Comparison of ENCODE assay signal across 3 worm cellular contexts in the genomic region with DNA sequence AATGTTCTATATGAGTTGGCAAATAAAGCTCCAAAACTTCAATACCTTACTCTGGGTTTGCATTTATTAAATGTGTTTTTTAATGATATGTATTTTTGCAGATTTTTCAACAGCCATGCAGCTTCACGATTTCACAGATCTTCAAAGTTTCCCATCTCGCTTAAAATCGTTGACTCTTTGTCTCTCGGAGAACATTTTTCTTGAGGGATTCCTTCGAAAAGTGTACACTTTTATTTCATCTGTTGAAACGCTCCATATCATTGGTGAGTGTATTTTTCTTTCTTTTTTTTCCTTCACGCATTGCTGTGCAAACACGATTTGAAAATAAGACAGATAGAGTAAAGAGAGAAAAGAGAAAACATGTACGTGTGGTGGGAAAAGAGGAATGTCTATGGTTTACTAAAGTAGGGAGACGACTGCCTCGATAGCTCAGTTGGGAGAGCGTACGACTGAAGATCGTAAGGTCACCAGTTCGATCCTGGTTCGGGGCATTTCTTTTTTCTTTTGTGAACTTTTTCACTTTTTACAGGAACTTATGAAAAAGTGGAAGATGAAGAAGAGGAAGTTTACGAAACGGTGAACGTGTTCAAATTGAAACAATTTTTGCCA.
TF ChIP-seq lines count a peak whose summit lies in the region.

No protein-coding gene starts in this region.

TF ChIP-seq in whole organism, L1 larva, 84 proteins besides CTCF, POLR2A, EP300 and RAD21 (continued from another document and continues in another):
- TF ChIP-seq Y116A8C.19 (tag; optimal IDR thresholded peaks at IDR 0.05; lab: Kevin White, UChicago; ENCODE audit: borderline replicate concordance) (no peak), ceh-90 (tag; optimal IDR thresholded peaks at IDR 0.05; lab: Kevin White, UChicago) (no peak), elt-3 (tag; optimal IDR thresholded peaks at IDR 0.05; lab: Kevin White, UChicago) (peak in 1 of 6 experiments; percentile 74), snpc-4 (tag; optimal IDR thresholded peaks at IDR 0.05; lab: Kevin White, UChicago) (peak; percentile 36), ceh-8 (GFP tag; optimal IDR thresholded peaks at IDR 0.05; lab: Kevin White, UChicago) (no peak), fkh-10 (GFP tag; optimal IDR thresholded peaks at IDR 0.05; lab: Kevin White, UChicago) (peak; percentile 25), tbx-2 (tag; optimal IDR thresholded peaks at IDR 0.05; lab: Kevin White, UChicago) (peak; percentile 67), blmp-1 (tag; optimal IDR thresholded peaks at IDR 0.05; lab: Kevin White, UChicago) (peak; percentile 20), ets-5 (GFP tag; IDR thresholded peaks at IDR 0.05; lab: Robert Waterston, UW) (no peak), snu-23 (GFP tag; optimal IDR thresholded peaks at IDR 0.05; lab: Kevin White, UChicago) (peak; percentile 85), unc-130 (tag; optimal IDR thresholded peaks at IDR 0.05; lab: Kevin White, UChicago) (peak; percentile 13), grh-1 (GFP tag; IDR thresholded peaks at IDR 0.05; lab: Robert Waterston, UW) (0 out of 2 replicates have a peak, but pooled peaks have one; percentile 19), lin-39 (tag; optimal IDR thresholded peaks at IDR 0.05; lab: Kevin White, UChicago) (no peak), nhr-20 (tag; optimal IDR thresholded peaks at IDR 0.05; lab: Kevin White, UChicago) (peak; percentile 71), nhr-85 (tag; lab: Kevin White, UChicago) (peak; percentile 77), nhr-71 (tag; optimal IDR thresholded peaks at IDR 0.05; lab: Kevin White, UChicago) (peak; percentile 77), unc-86 (tag; optimal IDR thresholded peaks at IDR 0.05; lab: Kevin White, UChicago) (peak; percentile 43), nhr-28 (tag; optimal IDR thresholded peaks at IDR 0.05; lab: Kevin White, UChicago) (no peak), pax-3 (tag; optimal IDR thresholded peaks at IDR 0.05; lab: Kevin White, UChicago) (no peak), tlp-1 (tag; optimal IDR thresholded peaks at IDR 0.05; lab: Kevin White, UChicago) (no peak), nhr-47 (tag; optimal IDR thresholded peaks at IDR 0.05; lab: Kevin White, UChicago) (peak; percentile 77), nhr-12 (tag; optimal IDR thresholded peaks at IDR 0.05; lab: Kevin White, UChicago) (no peak), lsy-2 (tag; optimal IDR thresholded peaks at IDR 0.05; lab: Kevin White, UChicago) (peak; percentile 33 to 67), hlh-4 (tag; optimal IDR thresholded peaks at IDR 0.05; lab: Kevin White, UChicago) (no peak), ceh-63 (GFP tag; optimal IDR thresholded peaks at IDR 0.05; lab: Kevin White, UChicago) (no peak), vab-15 (tag; optimal IDR thresholded peaks at IDR 0.05; lab: Kevin White, UChicago) (no peak), pqm-1 (tag; optimal IDR thresholded peaks at IDR 0.05; lab: Kevin White, UChicago) (no peak), sox-4 (tag; optimal IDR thresholded peaks at IDR 0.05; lab: Kevin White, UChicago) (no peak), nhr-76 (tag; optimal IDR thresholded peaks at IDR 0.05; lab: Kevin White, UChicago) (no peak), sup-37 (GFP tag; optimal IDR thresholded peaks at IDR 0.05; lab: Kevin White, UChicago) (peak; percentile 25), nhr-237 (tag; optimal IDR thresholded peaks at IDR 0.05; lab: Kevin White, UChicago) (no peak), nhr-19 (GFP tag; conservative IDR thresholded peaks at IDR 0.05; lab: Robert Waterston, UW) (peak; percentile 76), C04F5.9 (tag; optimal IDR thresholded peaks at IDR 0.05; lab: Kevin White, UChicago) (no peak), fkh-4 (tag; optimal IDR thresholded peaks at IDR 0.05; lab: Kevin White, UChicago; ENCODE audit: borderline replicate concordance) (no peak), nhr-77 (tag; optimal IDR thresholded peaks at IDR 0.05; lab: Kevin White, UChicago) (peak; percentile 60), lin-35 (GFP tag; optimal IDR thresholded peaks at IDR 0.05; lab: Kevin White, UChicago) (peak; percentile 19 to 68), aha-1 (tag; optimal IDR thresholded peaks at IDR 0.05; lab: Kevin White, UChicago) (no peak), isw-1 (GFP tag; IDR thresholded peaks at IDR 0.05; lab: Robert Waterston, UW) (no peak), F16B12.6 (tag; optimal IDR thresholded peaks at IDR 0.05; lab: Kevin White, UChicago) (no peak), ztf-4 (tag; optimal IDR thresholded peaks at IDR 0.05; lab: Kevin White, UChicago) (peak; percentile 9), xbp-1 (tag; optimal IDR thresholded peaks at IDR 0.05; lab: Kevin White, UChicago) (peak; percentile 83), zip-4 (GFP tag; optimal IDR thresholded peaks at IDR 0.05; lab: Kevin White, UChicago) (peak; percentile 34)

TF ChIP-seq in whole organism, L3 larva, 47 proteins besides CTCF, POLR2A, EP300 and RAD21 (continued from another document):
- TF ChIP-seq nhr-25 (tag; optimal IDR thresholded peaks at IDR 0.05; lab: Kevin White, UChicago) (no peak), lsy-12 (tag; optimal IDR thresholded peaks at IDR 0.05; lab: Kevin White, UChicago) (peak; percentile 18), eor-1 (tag; optimal IDR thresholded peaks at IDR 0.05; lab: Kevin White, UChicago) (peak in 1 of 2 experiments; percentile 64), fkh-2 (tag; optimal IDR thresholded peaks at IDR 0.05; lab: Kevin White, UChicago) (no peak), unc-62 (GFP tag; optimal IDR thresholded peaks at IDR 0.05; lab: Kevin White, UChicago) (peak; percentile 16), elt-1 (tag; optimal IDR thresholded peaks at IDR 0.05; lab: Kevin White, UChicago) (no peak)

TF ChIP-seq in whole organism, young adult, 124 proteins besides CTCF, POLR2A, EP300 and RAD21 (continued from another document and continues in another):
- TF ChIP-seq F49E8.2 (tag; optimal IDR thresholded peaks at IDR 0.05; lab: Kevin White, UChicago; ENCODE audit: insufficient read depth) (no peak), aptf-3 (GFP tag; IDR thresholded peaks at IDR 0.05; lab: Robert Waterston, UW) (peak; percentile 88; the same call in 1 of the 2 replicates), snpc-3.4 (tag; optimal IDR thresholded peaks at IDR 0.05; lab: Kevin White, UChicago) (peak; percentile 87), zfh-2 (GFP tag; conservative IDR thresholded peaks at IDR 0.05; lab: Robert Waterston, UW) (no peak), chd-7 (tag; optimal IDR thresholded peaks at IDR 0.05; lab: Kevin White, UChicago) (peak; percentile 84), F22D6.2 (tag; optimal IDR thresholded peaks at IDR 0.05; lab: Kevin White, UChicago) (peak; percentile 16), dpl-1 (GFP tag; optimal IDR thresholded peaks at IDR 0.05; lab: Kevin White, UChicago) (no peak), B0336.3 (GFP tag; IDR thresholded peaks at IDR 0.05; lab: Robert Waterston, UW) (no peak), C06A6.2 (GFP tag; conservative IDR thresholded peaks at IDR 0.05; lab: Robert Waterston, UW) (no peak), nhr-90 (tag; optimal IDR thresholded peaks at IDR 0.05; lab: Kevin White, UChicago) (peak; percentile 87), ztf-25 (GFP tag; IDR thresholded peaks at IDR 0.05; lab: Robert Waterston, UW) (peak; percentile 91), Y79H2A.3 (GFP tag; conservative IDR thresholded peaks at IDR 0.05; lab: Robert Waterston, UW) (no peak), lin-35 (GFP tag; optimal IDR thresholded peaks at IDR 0.05; lab: Kevin White, UChicago) (peak in 2 of 3 experiments; percentile 12 to 75), F57A8.1 (GFP tag; optimal IDR thresholded peaks at IDR 0.05; lab: Kevin White, UChicago) (peak; percentile 62), nhr-120 (GFP tag; IDR thresholded peaks at IDR 0.05; lab: Robert Waterston, UW) (0 out of 2 replicates have a peak, but pooled peaks have one; percentile 52), nhr-80 (tag; optimal IDR thresholded peaks at IDR 0.05; lab: Kevin White, UChicago) (peak; percentile 32), lir-1 (GFP tag; conservative IDR thresholded peaks at IDR 0.05; lab: Robert Waterston, UW) (peak; percentile 43; the same call in 1 of the 2 replicates), F55B11.4 (tag; optimal IDR thresholded peaks at IDR 0.05; lab: Kevin White, UChicago; ENCODE audit: borderline replicate concordance, insufficient read depth) (no peak), fkh-3 (tag; optimal IDR thresholded peaks at IDR 0.05; lab: Kevin White, UChicago) (peak; percentile 73), hsf-1 (GFP tag; IDR thresholded peaks at IDR 0.05; lab: Robert Waterston, UW) (peak; percentile 47; the same call in 1 of the 2 replicates), nfya-1 (tag; optimal IDR thresholded peaks at IDR 0.05; lab: Kevin White, UChicago; ENCODE audit: borderline replicate concordance, insufficient read depth) (no peak), mes-4 (tag; optimal IDR thresholded peaks at IDR 0.05; lab: Kevin White, UChicago) (peak; percentile 65), cebp-1 (GFP tag; IDR thresholded peaks at IDR 0.05; lab: Robert Waterston, UW) (peak; percentile 68), cebp-1 (tag; optimal IDR thresholded peaks at IDR 0.05; lab: Kevin White, UChicago) (no peak), hmg-1.2 (GFP tag; IDR thresholded peaks at IDR 0.05; lab: Robert Waterston, UW) (peak; percentile 85), tbx-9 (tag; optimal IDR thresholded peaks at IDR 0.05; lab: Kevin White, UChicago; ENCODE audit: borderline replicate concordance) (no peak), ceh-100 (GFP tag; IDR thresholded peaks at IDR 0.05; lab: Robert Waterston, UW) (peak; percentile 65; the same call in 1 of the 2 replicates), lag-1 (GFP tag; IDR thresholded peaks at IDR 0.05; lab: Robert Waterston, UW) (no peak), B0035.1 (tag; optimal IDR thresholded peaks at IDR 0.05; lab: Kevin White, UChicago) (peak; percentile 73), atf-7 (tag; optimal IDR thresholded peaks at IDR 0.05; lab: Kevin White, UChicago) (peak; percentile 52), Y53F4B.3 (GFP tag; IDR thresholded peaks at IDR 0.05; lab: Robert Waterston, UW) (peak; percentile 64; the same call in 1 of the 2 replicates), F37B4.10 (GFP tag; IDR thresholded peaks at IDR 0.05; lab: Robert Waterston, UW) (0 out of 2 replicates have a peak, but pooled peaks have one; percentile 26), sea-2 (GFP tag; IDR thresholded peaks at IDR 0.05; lab: Robert Waterston, UW) (0 out of 2 replicates have a peak, but pooled peaks have one; percentile 13), madf-8 (GFP tag; conservative IDR thresholded peaks at IDR 0.05; lab: Robert Waterston, UW) (no peak), ztf-22 (GFP tag; optimal IDR thresholded peaks at IDR 0.05; lab: Kevin White, UChicago) (no peak), ztf-3 (GFP tag; optimal IDR thresholded peaks at IDR 0.05; lab: Kevin White, UChicago) (no peak), rec-8 (tag; optimal IDR thresholded peaks at IDR 0.05; lab: Kevin White, UChicago) (peak; percentile 78 to 91), him-1 (tag; optimal IDR thresholded peaks at IDR 0.05; lab: Kevin White, UChicago) (peak; percentile 90), dox-1 (GFP tag; IDR thresholded peaks at IDR 0.05; lab: Robert Waterston, UW) (no peak; the same call in 1 of the 2 replicates), Y53G8AR.9 (GFP tag; conservative IDR thresholded peaks at IDR 0.05; lab: Robert Waterston, UW) (peak; percentile 75), cebp-2 (GFP tag; IDR thresholded peaks at IDR 0.05; lab: Robert Waterston, UW) (0 out of 2 replicates have a peak, but pooled peaks have one; percentile 85), egl-44 (GFP tag; IDR thresholded peaks at IDR 0.05; lab: Robert Waterston, UW) (peak; percentile 93), T07F8.4 (tag; optimal IDR thresholded peaks at IDR 0.05; lab: Kevin White, UChicago) (peak; percentile 69), mcd-1 (GFP tag; IDR thresholded peaks at IDR 0.05; lab: Robert Waterston, UW) (peak; percentile 54; the same call in 1 of the 2 replicates), B0261.1 (tag; optimal IDR thresholded peaks at IDR 0.05; lab: Kevin White, UChicago) (peak; percentile 96), snpc-1.3 (tag; optimal IDR thresholded peaks at IDR 0.05; lab: Kevin White, UChicago; ENCODE audit: insufficient read depth) (peak; percentile 93), ceh-40 (GFP tag; IDR thresholded peaks at IDR 0.05; lab: Robert Waterston, UW) (peak; percentile 83; the same call in 1 of the 2 replicates), zim-3 (tag; optimal IDR thresholded peaks at IDR 0.05; lab: Kevin White, UChicago) (peak; percentile 77), mxl-1 (tag; optimal IDR thresholded peaks at IDR 0.05; lab: Kevin White, UChicago) (peak; percentile 69), ceh-79 (tag; optimal IDR thresholded peaks at IDR 0.05; lab: Kevin White, UChicago) (peak; percentile 82), ama-1 (optimal IDR thresholded peaks at IDR 0.05; lab: Kevin White, UChicago) (no peak), ama-1 (GFP tag; optimal IDR thresholded peaks at IDR 0.05; lab: Kevin White, UChicago) (peak; percentile 71 to 89), unc-62 (GFP tag; optimal IDR thresholded peaks at IDR 0.05; lab: Kevin White, UChicago) (no peak), Y95B8A.8 (GFP tag; IDR thresholded peaks at IDR 0.05; lab: Robert Waterston, UW) (no peak), repo-1 (tag; optimal IDR thresholded peaks at IDR 0.05; lab: Kevin White, UChicago) (peak; percentile 58), madf-6 (GFP tag; IDR thresholded peaks at IDR 0.05; lab: Robert Waterston, UW) (no peak), nfya-2 (GFP tag; IDR thresholded peaks at IDR 0.05; lab: Robert Waterston, UW) (no peak), lsl-1 (GFP tag; optimal IDR thresholded peaks at IDR 0.05; lab: Kevin White, UChicago) (no peak), F52B5.7 (tag; optimal IDR thresholded peaks at IDR 0.05; lab: Kevin White, UChicago) (no peak), nfyb-1 (GFP tag; IDR thresholded peaks at IDR 0.05; lab: Robert Waterston, UW) (peak; percentile 87), lsy-27 (tag; optimal IDR thresholded peaks at IDR 0.05; lab: Kevin White, UChicago; ENCODE audit: borderline replicate concordance, insufficient read depth) (peak; percentile 47), mel-28 (tag; optimal IDR thresholded peaks at IDR 0.05; lab: Kevin White, UChicago; ENCODE audit: borderline replicate concordance) (no peak), die-1 (tag; optimal IDR thresholded peaks at IDR 0.05; lab: Kevin White, UChicago) (peak; percentile 89), xnd-1 (tag; optimal IDR thresholded peaks at IDR 0.05; lab: Kevin White, UChicago) (no peak), hlh-26 (GFP tag; conservative IDR thresholded peaks at IDR 0.05; lab: Robert Waterston, UW) (no peak), ekl-4 (GFP tag; IDR thresholded peaks at IDR 0.05; lab: Robert Waterston, UW) (peak; percentile 45; the same call in 1 of the 2 replicates), sdz-38 (tag; optimal IDR thresholded peaks at IDR 0.05; lab: Kevin White, UChicago) (no peak), dpff-1 (tag; optimal IDR thresholded peaks at IDR 0.05; lab: Kevin White, UChicago) (peak; percentile 32), somi-1 (GFP tag; optimal IDR thresholded peaks at IDR 0.05; lab: Kevin White, UChicago) (peak; percentile 62), F33H1.4 (GFP tag; IDR thresholded peaks at IDR 0.05; lab: Robert Waterston, UW) (no peak), F39B2.1 (GFP tag; IDR thresholded peaks at IDR 0.05; lab: Robert Waterston, UW) (0 out of 2 replicates have a peak, but pooled peaks have one; percentile 66), egl-18 (GFP tag; IDR thresholded peaks at IDR 0.05; lab: Robert Waterston, UW) (peak; percentile 85; the same call in 1 of the 2 replicates), madf-3 (GFP tag; IDR thresholded peaks at IDR 0.05; lab: Robert Waterston, UW) (peak; percentile 12; the same call in 1 of the 2 replicates), F57C9.4 (tag; optimal IDR thresholded peaks at IDR 0.05; lab: Kevin White, UChicago) (no peak), ztf-6 (GFP tag; IDR thresholded peaks at IDR 0.05; lab: Robert Waterston, UW) (0 out of 2 replicates have a peak, but pooled peaks have one; percentile 42), efl-1 (GFP tag; optimal IDR thresholded peaks at IDR 0.05; lab: Kevin White, UChicago) (no peak), egrh-3 (GFP tag; IDR thresholded peaks at IDR 0.05; lab: Robert Waterston, UW) (peak; percentile 34; the same call in 1 of the 2 replicates), C17E4.6 (GFP tag; IDR thresholded peaks at IDR 0.05; lab: Robert Waterston, UW) (no peak)
